Worm (Caenorhabditis elegans) whole organism, L4/young adult: Measurements from ENCODE around the gene F13A2.9.

Experiments used
- W03F9.2 ChIP-seq: fragments of 150-350 bp; optimal IDR thresholded peaks from 2 replicates; lab custom pipeline; 2014; ENCODE audit warnings: missing biosample characterization, missing genetic modification characterization
- dao-5 ChIP-seq: sonication (generic microtip); optimal IDR thresholded peaks from 2 replicates; lab custom pipeline; 2016; ENCODE audit warnings: missing genotype, missing genetic modification characterization, moderate library complexity, missing compliant biosample characterization
- him-1 ChIP-seq: sonication (generic microtip); optimal IDR thresholded peaks from 2 replicates; lab custom pipeline; 2016; ENCODE audit warnings: missing genotype, missing genetic modification reagents, missing genetic modification characterization, missing compliant biosample characterization

Gene F13A2.9

DNA sequence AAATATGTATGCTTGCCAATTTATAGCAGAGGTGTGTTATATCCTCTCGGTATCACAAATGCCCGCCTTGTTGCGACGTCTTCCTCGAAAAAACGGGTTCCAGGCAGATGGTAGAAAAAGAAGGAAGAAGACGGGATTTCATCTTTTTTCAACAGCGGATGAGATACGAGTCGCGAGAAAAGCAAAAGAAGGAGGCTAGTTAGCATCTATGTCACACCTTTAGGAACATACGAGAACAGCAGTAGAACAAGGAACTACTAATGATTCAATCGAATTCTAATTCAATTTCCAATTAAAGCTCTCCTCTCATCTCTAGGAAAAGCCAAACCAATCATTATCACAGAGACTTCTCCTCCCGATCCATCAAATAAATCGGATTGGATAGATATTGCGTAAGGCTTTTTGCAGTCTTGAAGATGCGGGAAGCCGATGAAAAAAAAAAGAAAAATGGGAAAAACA lies 27.3 kb upstream of the F13A2.9 start, which contains the start of gene grl-5:
grl-5 (minus strand) TSS at position 51 of the 459 bp plus-strand sequence.
- TF ChIP-seq W03F9.2 (tag; lab: Kevin White, UChicago), result no peak
- TF ChIP-seq dao-5, result no peak
- TF ChIP-seq him-1 (tag; lab: Kevin White, UChicago), result no peak

DNA sequence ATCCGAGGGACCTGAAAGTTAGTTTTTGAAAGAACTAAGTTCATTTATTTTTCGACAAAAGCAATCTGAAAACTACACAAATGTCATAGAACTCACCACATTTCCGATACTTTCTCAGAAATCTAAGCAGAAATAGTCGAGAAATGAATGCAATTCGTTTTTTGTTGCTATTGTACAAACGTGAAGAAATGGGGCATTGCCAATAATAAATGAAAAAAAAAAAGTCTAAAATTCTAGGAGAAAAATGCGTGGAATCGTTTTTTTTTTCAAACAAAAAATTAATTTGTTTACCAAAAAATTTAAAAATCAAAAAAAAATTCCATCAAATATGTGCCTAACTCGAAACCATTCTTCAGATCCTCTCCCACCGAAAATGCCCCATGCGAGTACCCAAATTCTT lies 24.4 kb upstream of the F13A2.9 start, which contains the start of gene Y47D7A.17:
Y47D7A.17 (minus strand) TSS at position 101 of the 400 bp plus-strand sequence.
- TF ChIP-seq dao-5 (no peak), him-1 (tag; lab: Kevin White, UChicago) (no peak), W03F9.2 (tag; lab: Kevin White, UChicago) (no peak)

DNA sequence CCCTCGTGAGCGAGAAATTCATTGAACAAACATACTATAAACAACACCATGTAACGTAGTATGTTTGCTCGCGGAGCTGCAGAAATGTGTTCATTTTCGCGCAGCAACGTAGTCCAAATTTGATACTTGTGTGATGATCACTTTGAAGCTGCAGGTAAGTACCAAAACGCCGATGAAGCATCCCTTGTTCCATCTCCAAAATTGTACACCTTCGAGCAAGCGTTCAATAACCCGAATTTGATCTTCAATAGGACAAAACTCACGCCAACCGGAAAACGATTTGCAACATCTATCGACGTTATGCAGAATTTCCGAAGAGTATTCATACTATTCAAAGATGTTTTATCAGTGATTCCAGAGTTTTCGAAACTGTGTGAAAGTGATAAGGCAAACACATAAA lies 23.3 kb upstream of the F13A2.9 start, which contains the start of gene Y47D7A.3:
Y47D7A.3 (plus strand) TSS at position 301 of the 400 bp plus-strand sequence.
- TF ChIP-seq him-1 (tag; lab: Kevin White, UChicago) (no peak), dao-5 (no peak), W03F9.2 (tag; lab: Kevin White, UChicago) (no peak)

DNA sequence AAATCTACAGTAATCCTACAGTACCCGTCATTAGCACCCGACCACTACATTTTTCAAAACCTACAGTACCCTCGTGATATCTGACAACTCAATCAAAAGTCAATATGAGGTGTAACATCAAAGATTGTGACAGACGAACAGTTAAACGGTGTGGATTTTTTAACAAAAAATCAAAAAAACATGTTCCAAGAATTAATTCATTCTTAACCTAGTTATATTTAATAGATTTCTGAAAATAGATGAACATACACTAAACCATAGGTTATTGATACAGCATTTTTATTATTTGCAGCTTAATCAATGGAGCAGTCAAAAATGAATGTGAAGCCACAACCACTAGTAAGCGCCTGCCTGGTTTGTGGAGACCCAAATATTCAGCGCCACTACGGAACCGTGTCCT lies 20.2 kb upstream of the F13A2.9 start, which contains the start of gene nhr-118:
nhr-118 (plus strand) TSS at position 301 of the 400 bp plus-strand sequence.
- TF ChIP-seq dao-5 (no peak), him-1 (tag; lab: Kevin White, UChicago) (no peak), W03F9.2 (tag; lab: Kevin White, UChicago) (no peak)

DNA sequence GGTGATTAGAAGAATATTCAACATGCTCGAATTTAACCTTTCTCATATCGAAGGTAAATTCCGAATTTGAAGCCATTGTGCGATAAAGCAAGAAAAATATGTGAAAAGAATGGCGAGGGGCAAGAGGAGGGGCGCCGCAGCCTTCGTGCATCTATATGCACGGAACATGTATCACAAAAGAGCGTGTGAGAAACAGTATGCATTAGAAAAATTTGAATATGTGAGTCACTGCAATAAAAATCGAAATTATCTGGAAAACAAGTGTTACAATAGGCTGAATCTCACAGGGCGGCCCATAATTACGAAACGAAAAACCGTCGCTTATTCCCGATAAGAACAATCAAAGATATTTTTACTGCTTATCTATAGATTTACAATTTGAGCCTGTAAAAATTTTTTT lies 14.6 kb upstream of the F13A2.9 start, which contains the start of gene F13A2.5:
F13A2.5 (minus strand) TSS at position 101 of the 400 bp plus-strand sequence.
- TF ChIP-seq dao-5, result no peak
- no peak for TF ChIP-seq W03F9.2 (tag; lab: Kevin White, UChicago)

DNA sequence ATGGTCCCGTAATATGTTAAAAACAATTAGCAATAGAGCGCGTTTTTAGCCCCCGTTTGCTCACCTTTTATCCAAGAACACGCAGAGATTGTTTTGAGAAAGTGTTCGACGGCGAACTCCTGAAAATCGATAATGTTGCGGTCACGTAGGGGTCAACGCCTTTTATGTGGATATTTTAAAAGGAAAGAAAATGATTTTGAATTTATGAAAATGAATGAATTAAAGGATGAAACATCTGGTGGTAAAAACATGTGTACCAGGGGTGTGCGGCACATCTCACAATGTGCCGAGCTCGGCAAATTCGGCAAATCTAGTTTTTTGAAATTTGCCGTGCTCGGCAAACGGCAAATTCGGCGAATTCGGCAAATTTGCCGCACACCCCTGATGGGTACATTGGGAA lies 12.8 kb upstream of the F13A2.9 start, which contains the start of gene F13A2.4:
F13A2.4 (minus strand) TSS at position 101 of the 400 bp plus-strand sequence.
- TF ChIP-seq him-1 (tag; lab: Kevin White, UChicago) (no peak), W03F9.2 (tag; lab: Kevin White, UChicago) (no peak), dao-5 (no peak)

DNA sequence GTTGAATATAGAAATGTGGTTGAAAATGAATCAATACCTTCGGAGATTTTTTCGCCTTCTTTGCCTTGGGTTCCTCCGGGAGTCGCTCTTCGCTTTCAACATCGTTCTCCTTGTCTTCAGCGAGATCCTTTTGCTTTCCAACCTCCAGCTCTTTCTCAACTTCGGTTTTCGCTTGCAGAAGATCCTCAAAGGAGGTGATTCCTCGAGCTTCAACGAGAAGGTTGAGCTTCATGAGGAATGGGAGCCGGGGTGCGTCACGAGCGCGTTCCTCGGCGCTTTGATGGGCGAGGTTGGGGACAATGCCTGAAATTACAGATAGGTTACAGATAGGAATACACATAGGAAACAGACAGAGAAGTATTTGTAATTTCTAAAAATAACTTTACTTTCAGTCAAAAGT lies 11.6 kb upstream of the F13A2.9 start:
- TF ChIP-seq him-1 (tag; lab: Kevin White, UChicago), result no peak
- TF ChIP-seq dao-5, result no peak
- no peak for TF ChIP-seq W03F9.2 (tag; lab: Kevin White, UChicago)

DNA sequence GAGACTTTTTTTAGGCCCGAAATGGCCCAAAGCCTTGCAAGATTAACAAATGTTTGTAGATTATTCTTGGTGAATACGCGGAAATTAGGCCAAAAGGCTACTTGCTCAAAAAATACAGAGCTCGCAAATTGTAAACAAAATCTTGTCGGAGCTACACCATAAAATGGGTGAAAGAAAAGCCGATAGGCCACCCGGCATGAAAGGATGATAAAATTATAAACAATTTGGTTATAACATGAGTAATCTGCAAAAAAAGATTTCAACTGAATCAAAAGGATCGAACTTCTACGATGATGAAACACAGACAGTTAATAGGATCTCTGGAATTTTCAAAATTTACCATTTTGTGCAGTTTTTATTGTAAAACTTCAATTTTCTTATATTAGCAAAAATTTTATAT lies 10.8 kb upstream of the F13A2.9 start:
- TF ChIP-seq him-1 (tag; lab: Kevin White, UChicago) (no peak), W03F9.2 (tag; lab: Kevin White, UChicago) (no peak), dao-5 (no peak)

DNA sequence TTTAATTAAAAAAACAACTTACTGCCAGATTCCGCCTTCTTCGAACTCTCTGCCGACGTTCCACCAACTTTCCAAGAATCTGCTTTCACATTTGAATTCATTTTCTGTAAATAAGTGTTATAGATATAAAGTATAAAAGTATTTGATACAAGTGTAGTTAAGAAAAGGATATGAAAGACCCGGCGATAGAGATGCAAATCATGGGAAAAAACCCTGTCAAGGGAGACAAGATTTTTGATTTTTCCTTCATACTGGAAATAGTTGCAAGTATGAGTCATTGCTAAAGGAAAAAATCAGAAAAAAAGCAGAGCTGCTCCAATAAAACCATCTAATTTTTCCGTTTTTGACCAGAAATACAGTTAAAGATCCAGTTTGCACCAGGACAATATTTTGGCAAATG lies 9.0 kb upstream of the F13A2.9 start, which contains the start of gene F13A2.3:
F13A2.3 (minus strand) TSS at position 101 of the 400 bp plus-strand sequence.
- TF ChIP-seq W03F9.2 (tag; lab: Kevin White, UChicago), result no peak
- TF ChIP-seq dao-5, result no peak
- TF ChIP-seq him-1 (tag; lab: Kevin White, UChicago), result no peak

DNA sequence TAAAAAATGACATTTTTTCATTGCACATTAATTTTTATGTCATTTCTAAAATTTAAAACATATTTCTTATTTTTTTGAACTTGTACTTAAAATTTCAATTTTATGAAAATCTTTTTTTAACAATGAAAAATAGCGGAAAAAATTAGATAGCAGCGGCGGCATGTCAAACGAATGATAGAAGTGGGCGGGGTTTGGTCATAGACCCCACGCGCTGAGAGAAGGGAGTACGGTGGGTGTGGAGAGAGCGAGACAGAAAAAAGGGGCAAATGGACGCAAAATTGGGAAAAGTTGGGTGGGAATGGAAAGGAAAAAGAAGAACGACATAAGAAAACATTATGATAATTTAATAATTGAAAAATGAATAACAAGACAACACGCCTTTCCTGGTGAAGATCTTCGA lies 614 bp upstream of the F13A2.9 start:
- TF ChIP-seq him-1 (tag; lab: Kevin White, UChicago), result no peak

DNA sequence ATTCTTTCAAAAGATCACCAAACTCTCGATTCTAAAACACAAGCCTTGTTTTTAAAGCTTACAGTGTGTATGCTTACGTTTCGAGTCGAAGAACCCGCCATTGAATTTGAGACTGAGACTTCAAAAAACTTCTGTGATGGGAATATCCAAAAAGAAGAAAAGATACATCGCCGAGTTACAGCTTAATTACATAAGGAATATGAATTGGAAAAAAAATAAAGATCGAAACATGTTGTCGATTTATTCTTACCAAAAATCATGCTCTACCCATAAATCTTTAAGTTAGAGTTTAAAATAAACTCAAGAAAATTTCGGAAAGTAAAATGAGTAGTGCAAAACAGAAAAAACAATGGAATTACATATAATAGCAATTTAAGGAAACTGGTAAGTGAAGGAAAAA lies 1.1 kb downstream of the F13A2.9 start, which contains the start of gene F13A2.10:
F13A2.10 (minus strand) TSS at position 101 of the 400 bp plus-strand sequence.
- no peak for TF ChIP-seq him-1 (tag; lab: Kevin White, UChicago)
- no peak for TF ChIP-seq W03F9.2 (tag; lab: Kevin White, UChicago)
- TF ChIP-seq dao-5, result no peak

DNA sequence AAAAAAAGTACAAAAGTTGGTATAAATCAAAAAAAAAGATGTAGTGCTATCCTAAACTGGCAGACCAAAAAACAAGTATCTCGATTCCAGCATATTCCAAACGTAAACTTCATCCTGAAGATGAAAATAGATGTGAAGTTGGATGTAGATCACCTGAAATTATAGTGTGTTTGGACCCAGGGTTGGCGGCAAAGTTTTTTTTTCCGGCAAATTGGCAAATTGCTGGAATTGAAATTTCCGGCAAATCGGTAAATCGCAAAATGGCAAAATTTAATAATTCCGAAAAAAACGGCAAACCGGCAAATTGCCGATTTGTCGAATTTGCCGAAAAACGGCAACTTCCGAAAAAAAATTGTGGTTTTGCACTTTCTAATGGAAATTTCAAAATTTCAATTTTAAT lies 2.8 kb downstream of the F13A2.9 start, which contains the start of gene F13A2.2:
F13A2.2 (minus strand) TSS at position 101 of the 400 bp plus-strand sequence.
- no peak for TF ChIP-seq him-1 (tag; lab: Kevin White, UChicago)
- TF ChIP-seq dao-5, result no peak
- TF ChIP-seq W03F9.2 (tag; lab: Kevin White, UChicago), result no peak

DNA sequence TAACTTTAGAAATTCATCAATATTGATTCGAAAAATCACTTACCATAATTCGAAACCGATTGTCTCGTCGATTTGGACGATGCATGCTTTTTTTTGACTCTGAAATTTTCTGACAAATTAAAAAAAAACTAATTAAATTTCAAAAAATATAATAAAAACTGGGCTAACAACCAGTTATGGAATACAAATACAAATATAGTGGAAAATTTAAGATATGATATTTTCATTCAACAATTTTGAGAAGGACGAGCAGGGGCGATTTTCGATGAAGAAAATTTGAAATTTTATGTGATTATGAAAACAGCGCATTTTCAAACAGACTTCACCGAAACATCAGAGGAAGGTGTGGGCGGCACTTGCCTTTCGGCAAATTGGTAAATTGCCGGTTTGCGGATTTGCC lies 5.0 kb downstream of the F13A2.9 start, which contains the start of gene F13A2.1:
F13A2.1 (minus strand) TSS at position 101 of the 400 bp plus-strand sequence.
- TF ChIP-seq dao-5 (no peak), him-1 (tag; lab: Kevin White, UChicago) (no peak)

DNA sequence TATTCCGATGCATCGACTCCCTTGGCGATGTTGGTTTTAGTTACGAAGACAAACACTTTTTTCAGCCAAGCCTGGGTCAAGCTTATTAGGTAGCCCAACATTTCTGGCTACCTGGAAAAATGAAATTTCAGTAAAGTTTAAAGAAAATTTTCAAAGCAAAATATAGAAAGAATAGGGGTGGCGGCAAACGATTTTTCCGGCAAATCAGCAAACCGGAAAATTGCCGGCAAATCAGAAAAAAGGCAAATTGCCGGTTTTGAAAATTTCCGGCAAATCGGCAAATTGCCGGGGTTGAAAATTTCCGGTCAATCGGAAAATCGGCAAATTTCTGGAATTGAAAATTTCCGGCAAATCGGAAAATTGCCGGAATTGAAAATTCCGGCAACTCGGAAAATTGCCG lies 9.7 kb downstream of the F13A2.9 start, which contains the start of gene F32D1.8:
F32D1.8 (minus strand) TSS at position 101 of the 400 bp plus-strand sequence.
- TF ChIP-seq him-1 (tag; lab: Kevin White, UChicago) (no peak), W03F9.2 (tag; lab: Kevin White, UChicago) (no peak), dao-5 (no peak)
